Fruit fly (Drosophila melanogaster) whole organism, embryonic: ENCODE data around the gene CheB38b.

Experiments
- B-H1 ChIP-seq: fragments of 200-800 bp; sonication (Bioruptor generic); IDR thresholded peaks from 3 replicates; pipeline ENCODE4 v1.3.6; 2022; ENCODE audit warnings: missing biosample characterization, missing genetic modification characterization
- CG10366 ChIP-seq: fragments of 200-800 bp; sonication (Bioruptor generic); IDR thresholded peaks from 2 replicates; pipeline ENCODE4 v1.3.6; 2022; ENCODE audit warnings: missing biosample characterization, missing genetic modification characterization
- CG10565 ChIP-seq: fragments of 200-800 bp; sonication (Bioruptor generic); optimal IDR thresholded peaks from 3 replicates; lab custom pipeline; 2016; ENCODE audit warnings: missing biosample characterization, mild to moderate bottlenecking, missing genetic modification characterization
- CG12071 ChIP-seq: fragments of 200-800 bp; sonication (Bioruptor generic); optimal IDR thresholded peaks from 3 replicates; lab custom pipeline; 2018; ENCODE audit warnings: missing biosample characterization, mild to moderate bottlenecking, missing genetic modification characterization
- CG12744 ChIP-seq: fragments of 200-800 bp; sonication (Bioruptor generic); optimal IDR thresholded peaks from 2 replicates; lab custom pipeline; 2016; ENCODE audit warnings: missing biosample characterization, missing genetic modification characterization
- CG14965 ChIP-seq: fragments of 200-800 bp; sonication (Bioruptor generic); optimal IDR thresholded peaks from 2 replicates; lab custom pipeline; 2016; ENCODE audit warnings: missing biosample characterization, missing genetic modification characterization, borderline replicate concordance
- CG17186 ChIP-seq: fragments of 200-800 bp; sonication (Bioruptor generic); optimal IDR thresholded peaks from 3 replicates; lab custom pipeline; 2017; ENCODE audit warnings: missing biosample characterization, missing genetic modification reagents, missing genetic modification characterization
- CG17385 ChIP-seq: fragments of 200-800 bp; sonication (Bioruptor generic); optimal IDR thresholded peaks from 3 replicates; lab custom pipeline; 2018; ENCODE audit warnings: missing biosample characterization, mild to moderate bottlenecking, missing genetic modification characterization
- CG17829 ChIP-seq: fragments of 200-800 bp; optimal IDR thresholded peaks from 2 replicates; lab custom pipeline; 2019; ENCODE audit warnings: missing biosample characterization, mild to moderate bottlenecking, missing genetic modification characterization, moderate library complexity
- CG31388 ChIP-seq: fragments of 200-800 bp; sonication (Bioruptor generic); optimal IDR thresholded peaks from 2 replicates; lab custom pipeline; 2016; ENCODE audit warnings: missing biosample characterization, missing genetic modification characterization
- CG33213 ChIP-seq: fragments of 200-800 bp; sonication (Bioruptor generic); optimal IDR thresholded peaks from 3 replicates; lab custom pipeline; 2016; ENCODE audit warnings: missing biosample characterization, missing genetic modification characterization
- CG3847 ChIP-seq: fragments of 200-800 bp; sonication (Bioruptor generic); IDR thresholded peaks from 2 replicates; pipeline ENCODE4 v1.3.6; 2022; ENCODE audit warnings: missing biosample characterization, missing genetic modification characterization
- CG4424 ChIP-seq: fragments of 200-800 bp; sonication (Bioruptor generic); optimal IDR thresholded peaks from 3 replicates; lab custom pipeline; 2016; ENCODE audit warnings: missing biosample characterization, missing genetic modification characterization
- CG6791 ChIP-seq: fragments of 200-800 bp; sonication (Bioruptor generic); IDR thresholded peaks from 3 replicates; pipeline ENCODE4 v1.3.6; 2022; ENCODE audit warnings: missing biosample characterization, missing genetic modification characterization; ENCODE audit not compliant: partially characterized antibody
- CG8924 ChIP-seq: fragments of 200-800 bp; optimal IDR thresholded peaks from 3 replicates; lab custom pipeline; 2019; ENCODE audit warnings: missing biosample characterization, mild to moderate bottlenecking, missing genetic modification characterization, moderate library complexity
- Dll ChIP-seq: fragments of 200-800 bp; sonication (Bioruptor generic); IDR thresholded peaks from 4 replicates; pipeline ENCODE4 v1.3.6; 2022; ENCODE audit warnings: missing biosample characterization, missing genetic modification characterization; ENCODE audit not compliant: partially characterized antibody
- ERR ChIP-seq: fragments of 200-800 bp; sonication (Bioruptor generic); optimal IDR thresholded peaks from 2 replicates; lab custom pipeline; 2016; ENCODE audit warnings: missing biosample characterization, missing genetic modification characterization
- Fer2 ChIP-seq: fragments of 200-800 bp; sonication (Bioruptor generic); optimal IDR thresholded peaks from 2 replicates; lab custom pipeline; 2018; ENCODE audit warnings: missing biosample characterization, mild to moderate bottlenecking, missing genetic modification characterization, moderate library complexity
- H15 ChIP-seq: fragments of 200-800 bp; sonication (Bioruptor generic); IDR thresholded peaks from 3 replicates; pipeline ENCODE4 v1.3.6; 2022; ENCODE audit warnings: missing biosample characterization, missing genetic modification characterization
- HLH4C ChIP-seq: fragments of 200-800 bp; sonication (Bioruptor generic); IDR thresholded peaks from 3 replicates; pipeline ENCODE4 v1.3.6; 2022; ENCODE audit warnings: missing biosample characterization, missing genetic modification characterization; ENCODE audit not compliant: partially characterized antibody
- HLH54F ChIP-seq: fragments of 200-800 bp; sonication (Bioruptor generic); optimal IDR thresholded peaks from 3 replicates; lab custom pipeline; 2016; ENCODE audit warnings: missing biosample characterization, missing genetic modification characterization
- Mad ChIP-seq: fragments of 200-800 bp; sonication (Bioruptor generic); optimal IDR thresholded peaks from 2 replicates; lab custom pipeline; 2016; ENCODE audit warnings: missing biosample characterization, missing genetic modification characterization
- Optix ChIP-seq: fragments of 200-800 bp; sonication (Bioruptor generic); IDR thresholded peaks from 3 replicates; pipeline ENCODE4 v1.3.6; 2022; ENCODE audit warnings: missing biosample characterization, missing genetic modification characterization
- Ptx1 ChIP-seq: fragments of 200-800 bp; sonication (Bioruptor generic); IDR thresholded peaks from 2 replicates; pipeline ENCODE4 v1.3.6; 2022; ENCODE audit warnings: missing biosample characterization, missing genetic modification characterization
- Sox100B ChIP-seq: fragments of 200-800 bp; sonication (Bioruptor generic); optimal IDR thresholded peaks from 3 replicates; lab custom pipeline; 2018; ENCODE audit warnings: missing biosample characterization, mild to moderate bottlenecking, missing genetic modification characterization
- Spps ChIP-seq: fragments of 200-800 bp; sonication (Bioruptor generic); optimal IDR thresholded peaks from 2 replicates; lab custom pipeline; 2018; ENCODE audit warnings: missing biosample characterization, mild to moderate bottlenecking, missing genetic modification characterization
- Xrp1 ChIP-seq: fragments of 200-800 bp; sonication (Bioruptor generic); IDR thresholded peaks from 2 replicates; pipeline ENCODE4 v1.3.6; 2022; ENCODE audit warnings: missing biosample characterization, missing genetic modification characterization
- bab2 ChIP-seq: fragments of 200-800 bp; sonication (Bioruptor generic); optimal IDR thresholded peaks from 2 replicates; lab custom pipeline; 2016; ENCODE audit warnings: missing biosample characterization, missing genetic modification characterization
- cato ChIP-seq: fragments of 200-800 bp; sonication (Bioruptor generic); optimal IDR thresholded peaks from 2 replicates; lab custom pipeline; 2016; ENCODE audit warnings: missing biosample characterization, missing genetic modification characterization, borderline replicate concordance
- cwo ChIP-seq: fragments of 200-800 bp; sonication (Bioruptor generic); optimal IDR thresholded peaks from 3 replicates; lab custom pipeline; 2017; ENCODE audit warnings: missing biosample characterization, missing genetic modification characterization, mild to moderate bottlenecking, moderate library complexity, missing genetic modification reagents
- danr ChIP-seq: fragments of 200-800 bp; sonication (Bioruptor generic); IDR thresholded peaks from 2 replicates; pipeline ENCODE4 v1.3.6; 2022; ENCODE audit warnings: missing biosample characterization, missing genetic modification characterization
- esg ChIP-seq: fragments of 200-800 bp; sonication (Bioruptor generic); conservative IDR thresholded peaks from 2 replicates; pipeline ENCODE4 v1.3.6; 2022; ENCODE audit warnings: missing biosample characterization, missing genetic modification characterization
- exex ChIP-seq: fragments of 200-800 bp; sonication (Bioruptor generic); optimal IDR thresholded peaks from 4 replicates; lab custom pipeline; 2018; ENCODE audit warnings: missing biosample characterization, mild to moderate bottlenecking, missing genetic modification characterization, moderate library complexity
- grn ChIP-seq: fragments of 200-800 bp; sonication (Bioruptor generic); optimal IDR thresholded peaks from 3 replicates; lab custom pipeline; 2017; ENCODE audit warnings: missing biosample characterization, missing genetic modification characterization
- her ChIP-seq: fragments of 200-800 bp; sonication (Bioruptor generic); optimal IDR thresholded peaks from 2 replicates; lab custom pipeline; 2016; ENCODE audit warnings: missing biosample characterization, missing genetic modification characterization
- jigr1 ChIP-seq: fragments of 200-800 bp; sonication (Bioruptor generic); IDR thresholded peaks from 3 replicates; pipeline ENCODE4 v1.3.6; 2022; ENCODE audit warnings: missing biosample characterization, missing genetic modification characterization
- jing ChIP-seq: fragments of 200-800 bp; sonication (Bioruptor generic); optimal IDR thresholded peaks from 2 replicates; lab custom pipeline; 2018; ENCODE audit warnings: missing biosample characterization, mild to moderate bottlenecking, missing genetic modification characterization
- kah ChIP-seq: fragments of 200-800 bp; sonication (Bioruptor generic); optimal IDR thresholded peaks from 2 replicates; lab custom pipeline; 2018; ENCODE audit warnings: missing biosample characterization, mild to moderate bottlenecking, missing genetic modification characterization
- phol ChIP-seq: fragments of 200-800 bp; sonication (Bioruptor generic); optimal IDR thresholded peaks from 3 replicates; lab custom pipeline; 2018; ENCODE audit warnings: missing biosample characterization, mild to moderate bottlenecking, missing genetic modification characterization, moderate library complexity
- psq ChIP-seq: fragments of 200-800 bp; sonication (Bioruptor generic); optimal IDR thresholded peaks from 2 replicates; lab custom pipeline; 2017; ENCODE audit warnings: missing biosample characterization, missing genetic modification characterization
- rib ChIP-seq: fragments of 200-800 bp; sonication (Bioruptor generic); IDR thresholded peaks from 2 replicates; pipeline ENCODE4 v1.3.6; 2022; ENCODE audit warnings: missing biosample characterization, missing genetic modification characterization
- seq ChIP-seq: fragments of 200-800 bp; sonication (Bioruptor generic); IDR thresholded peaks from 2 replicates; pipeline ENCODE4 v1.3.6; 2022; ENCODE audit warnings: missing biosample characterization, missing genetic modification characterization
- slp2 ChIP-seq: fragments of 200-800 bp; sonication (Bioruptor generic); optimal IDR thresholded peaks from 2 replicates; lab custom pipeline; 2016; ENCODE audit warnings: missing biosample characterization, missing genetic modification characterization
- tin ChIP-seq: fragments of 200-800 bp; sonication (Bioruptor generic); optimal IDR thresholded peaks from 3 replicates; lab custom pipeline; 2016; ENCODE audit warnings: missing biosample characterization, missing genetic modification characterization
- trem ChIP-seq: fragments of 200-800 bp; optimal IDR thresholded peaks from 3 replicates; lab custom pipeline; 2019; ENCODE audit warnings: missing biosample characterization, mild to moderate bottlenecking, missing genetic modification characterization, moderate library complexity
- twi ChIP-seq: fragments of 200-800 bp; optimal IDR thresholded peaks from 2 replicates; lab custom pipeline; 2019; ENCODE audit warnings: missing biosample characterization, mild to moderate bottlenecking, missing genetic modification characterization, moderate library complexity
- unc-4 ChIP-seq: fragments of 200-800 bp; sonication (Bioruptor generic); IDR thresholded peaks from 2 replicates; pipeline ENCODE4 v1.3.6; 2022; ENCODE audit warnings: missing biosample characterization, missing genetic modification characterization; ENCODE audit not compliant: partially characterized antibody
- unpg ChIP-seq: fragments of 200-800 bp; sonication (Bioruptor generic); optimal IDR thresholded peaks from 3 replicates; lab custom pipeline; 2018; ENCODE audit warnings: missing biosample characterization, mild to moderate bottlenecking, missing genetic modification characterization, moderate library complexity
- wek ChIP-seq: fragments of 200-800 bp; sonication (Bioruptor generic); optimal IDR thresholded peaks from 3 replicates; lab custom pipeline; 2018; ENCODE audit warnings: missing biosample characterization, mild to moderate bottlenecking, missing genetic modification characterization, moderate library complexity
- zf30C ChIP-seq: fragments of 200-800 bp; sonication (Bioruptor generic); optimal IDR thresholded peaks from 3 replicates; lab custom pipeline; 2018; ENCODE audit warnings: missing biosample characterization, mild to moderate bottlenecking, missing genetic modification characterization

Gene CheB38b

DNA sequence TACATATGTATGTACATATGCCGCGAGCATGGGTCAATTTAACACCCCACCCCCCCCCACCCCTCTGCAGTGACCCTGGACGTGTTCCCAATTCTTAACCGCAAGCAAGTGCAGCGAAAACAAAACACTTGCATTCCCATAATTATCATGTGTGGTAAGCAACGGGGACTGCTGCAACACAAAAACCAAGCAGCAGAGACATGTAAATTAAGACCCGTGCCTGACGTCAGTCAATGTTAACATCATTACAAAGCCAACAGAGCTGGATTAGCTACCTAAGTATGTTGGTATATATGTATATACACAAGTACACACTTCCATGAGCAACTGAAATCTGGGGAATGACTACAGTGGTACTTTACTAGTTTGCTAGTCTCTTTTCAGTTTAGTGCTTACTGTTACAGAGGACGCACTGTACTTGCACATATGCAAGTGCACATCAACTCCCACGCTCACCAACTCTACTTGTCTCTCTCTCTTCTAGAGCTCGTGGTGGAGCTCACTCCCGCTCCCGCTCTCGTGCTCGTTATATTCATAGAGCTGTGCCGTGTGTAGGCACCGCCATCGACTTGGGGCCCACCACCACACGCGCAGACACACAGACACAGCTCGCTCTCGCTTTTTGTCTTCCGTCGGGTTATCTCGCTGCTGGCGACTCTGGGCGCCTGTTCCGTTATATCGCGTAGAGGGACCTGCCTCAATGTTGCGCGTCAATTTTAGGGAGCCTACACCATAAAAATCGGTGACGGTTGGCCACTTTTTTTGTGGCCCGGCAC is 4.4 kb upstream of the CheB38b start (continued):
- TF ChIP-seq zf30C (GFP tag; lab: Kevin White, UChicago) (no peak), exex (tag; lab: Kevin White, UChicago) (no peak), HLH54F (GFP tag; lab: Kevin White, UChicago) (no peak), CG3847 (GFP tag; lab: Robert Waterston, UW) (peak; percentile 30; the same call in 1 of the 2 replicates), H15 (no peak), CG17385 (GFP tag; lab: Kevin White, UChicago) (peak; percentile 17), kah (GFP tag; lab: Kevin White, UChicago) (peak; percentile 55), cwo (peak; percentile 5), unc-4 (GFP tag; lab: Robert Waterston, UW) (peak; percentile 60), danr (GFP tag; lab: Robert Waterston, UW) (no peak), bab2 (GFP tag; lab: Kevin White, UChicago) (no peak), ERR (GFP tag; lab: Kevin White, UChicago) (no peak), twi (tag; lab: Kevin White, UChicago) (no peak), CG14965 (GFP tag; lab: Kevin White, UChicago) (no peak), Mad (GFP tag; lab: Kevin White, UChicago) (peak; percentile 25), CG10565 (no peak), Sox100B (GFP tag; lab: Kevin White, UChicago) (no peak), trem (peak; percentile 14), CG6791 (no peak), wek (GFP tag; lab: Kevin White, UChicago) (no peak), CG4424 (GFP tag; lab: Kevin White, UChicago) (peak; percentile 24), slp2 (GFP tag; lab: Kevin White, UChicago) (no peak), CG12744 (GFP tag; lab: Kevin White, UChicago) (no peak), CG33213 (no peak), tin (no peak), seq (no peak), cato (GFP tag; lab: Kevin White, UChicago) (no peak), Xrp1 (peak; percentile 47; the same call in 1 of the 2 replicates), CG12071 (GFP tag; lab: Kevin White, UChicago) (no peak), CG17186 (GFP tag; lab: Kevin White, UChicago) (no peak), CG10366 (no peak), CG17829 (tag; lab: Kevin White, UChicago) (no peak), Spps (tag; lab: Kevin White, UChicago) (no peak), B-H1 (GFP tag; lab: Robert Waterston, UW) (no peak; the same call in 2 of the 3 replicates), her (GFP tag; lab: Kevin White, UChicago) (no peak), CG31388 (no peak), psq (no peak), CG8924 (no peak), unpg (GFP tag; lab: Kevin White, UChicago) (no peak), jigr1 (GFP tag; lab: Robert Waterston, UW) (no peak), HLH4C (GFP tag; lab: Robert Waterston, UW) (peak; percentile 38; the same call in 1 of the 3 replicates), rib (GFP tag; lab: Robert Waterston, UW) (no peak), Ptx1 (no peak), Fer2 (tag; lab: Kevin White, UChicago) (no peak), Dll (peak; percentile 70; the same call in 3 of the 4 replicates), esg (GFP tag; lab: Robert Waterston, UW) (no peak), grn (GFP tag; lab: Kevin White, UChicago) (no peak), phol (tag; lab: Kevin White, UChicago) (peak; percentile 5), Optix (GFP tag; lab: Robert Waterston, UW) (no peak), jing (no peak)
